Fruit fly (Drosophila melanogaster): ENCODE data around the gene Septin2.

Gene Septin2

DNA sequence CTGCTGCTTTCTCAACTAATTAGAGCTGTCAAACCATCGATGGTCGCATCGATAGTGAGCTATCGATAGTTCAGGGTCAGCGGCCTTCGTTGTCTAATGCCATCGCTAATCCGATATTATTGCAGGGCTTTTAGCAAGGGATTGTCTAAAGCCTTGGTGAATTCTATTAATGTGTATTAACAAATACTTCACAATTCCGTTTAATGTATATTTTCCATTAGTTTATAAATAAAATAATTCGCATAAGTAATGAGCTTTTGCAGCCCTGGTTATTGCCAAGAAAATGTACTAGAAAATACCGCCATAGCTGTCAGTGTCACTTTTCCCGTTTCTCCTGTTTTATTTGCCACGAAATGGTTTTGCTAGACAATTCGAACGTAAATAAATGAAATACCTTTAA, 8.3 kb downstream of the Septin2 start, which contains the start of the genes EloB and Srp14 (continued):
- TF ChIP-seq grau (tag; optimal IDR thresholded peaks at IDR 0.05) (peak; percentile 84), CG4404 (GFP tag; IDR thresholded peaks at IDR 0.05) (peak; percentile 75), CG2120 (GFP tag; optimal IDR thresholded peaks at IDR 0.05) (peak; percentile 92), Blimp-1 (GFP tag; optimal IDR thresholded peaks at IDR 0.05) (peak; percentile 73), caup (GFP tag; optimal IDR thresholded peaks at IDR 0.05; ENCODE audit: severe bottlenecking) (peak; percentile 75), ato (GFP tag; IDR thresholded peaks at IDR 0.05; ENCODE audit: partially characterized antibody) (peak; percentile 87), NC2α (GFP tag; optimal IDR thresholded peaks at IDR 0.05) (peak; percentile 20), gsb-n (tag; optimal IDR thresholded peaks at IDR 0.05) (no peak), vfl (GFP tag; optimal IDR thresholded peaks at IDR 0.05) (peak; percentile 90), CG9609 (GFP tag; optimal IDR thresholded peaks at IDR 0.05) (peak; percentile 69), nom (GFP tag; optimal IDR thresholded peaks at IDR 0.05) (peak; percentile 17), CG6765 (GFP tag; optimal IDR thresholded peaks at IDR 0.05) (peak; percentile 78), CG14965 (GFP tag; optimal IDR thresholded peaks at IDR 0.05; ENCODE audit: borderline replicate concordance) (no peak), cwo (GFP tag; optimal IDR thresholded peaks at IDR 0.05) (peak; percentile 52), CG9727 (GFP tag; optimal IDR thresholded peaks at IDR 0.05) (peak; percentile 85), CG8388 (GFP tag; optimal IDR thresholded peaks at IDR 0.05) (peak; percentile 77), CG3838 (GFP tag; optimal IDR thresholded peaks at IDR 0.05) (peak; percentile 68), CG3407 (GFP tag; optimal IDR thresholded peaks at IDR 0.05) (peak; percentile 27), Dfd (GFP tag; optimal IDR thresholded peaks at IDR 0.05) (no peak), nau (GFP tag; optimal IDR thresholded peaks at IDR 0.05) (no peak), CG4360 (GFP tag; IDR thresholded peaks at IDR 0.05) (no peak), NK7.1 (GFP tag; optimal IDR thresholded peaks at IDR 0.05) (peak; percentile 24), unc-4 (GFP tag; IDR thresholded peaks at IDR 0.05; ENCODE audit: partially characterized antibody) (peak; percentile 98), ham (GFP tag; IDR thresholded peaks at IDR 0.05) (no peak), ash1 (GFP tag; optimal IDR thresholded peaks at IDR 0.05) (no peak), sima (GFP tag; optimal IDR thresholded peaks at IDR 0.05) (peak; percentile 1), bowl (GFP tag; IDR thresholded peaks at IDR 0.05) (peak; percentile 18; the same call in 1 of the 2 replicates), CG10147 (GFP tag; optimal IDR thresholded peaks at IDR 0.05) (peak; percentile 84), prd (optimal IDR thresholded peaks at IDR 0.05) (no peak), prd (GFP tag; IDR thresholded peaks at IDR 0.05) (peak; percentile 88), jigr1 (GFP tag; IDR thresholded peaks at IDR 0.05) (no peak), dmrt11E (tag; optimal IDR thresholded peaks at IDR 0.05) (peak; percentile 78), Vsx1 (GFP tag; optimal IDR thresholded peaks at IDR 0.05) (no peak), CG17829 (tag; optimal IDR thresholded peaks at IDR 0.05) (peak; percentile 90), Meics (GFP tag; optimal IDR thresholded peaks at IDR 0.05) (peak; percentile 81), E2f2 (GFP tag; IDR thresholded peaks at IDR 0.05) (peak; percentile 70), bcd (GFP tag; optimal IDR thresholded peaks at IDR 0.05) (peak; percentile 72), CG15514 (GFP tag; optimal IDR thresholded peaks at IDR 0.05) (peak; percentile 81), CG2875 (GFP tag; optimal IDR thresholded peaks at IDR 0.05) (peak; percentile 42), ind (GFP tag; optimal IDR thresholded peaks at IDR 0.05) (peak; percentile 81), CG17359 (tag; optimal IDR thresholded peaks at IDR 0.05) (peak; percentile 74), Xbp1 (GFP tag; optimal IDR thresholded peaks at IDR 0.05) (peak; percentile 88), CG16863 (GFP tag; optimal IDR thresholded peaks at IDR 0.05) (peak; percentile 74), CG6791 (GFP tag; IDR thresholded peaks at IDR 0.05; ENCODE audit: partially characterized antibody) (peak; percentile 96), CG3847 (GFP tag; IDR thresholded peaks at IDR 0.05) (peak; percentile 87), CG17802 (tag; optimal IDR thresholded peaks at IDR 0.05) (peak; percentile 23), zf30C (GFP tag; optimal IDR thresholded peaks at IDR 0.05) (no peak), NFAT (GFP tag; IDR thresholded peaks at IDR 0.05) (peak; percentile 86), maf-S (GFP tag; optimal IDR thresholded peaks at IDR 0.05) (peak; percentile 58), CG16779 (GFP tag; IDR thresholded peaks at IDR 0.05) (0 out of 2 replicates have a peak, but pooled peaks have one; percentile 6)
